Worm (Caenorhabditis elegans) whole organism, L4/young adult: ENCODE results near the gene sri-60.

Experiments used
- W03F9.2 ChIP-seq: fragments of 150-350 bp; optimal IDR thresholded peaks from 2 replicates; lab custom pipeline; 2014; ENCODE audit warnings: missing biosample characterization, missing genetic modification characterization
- dao-5 ChIP-seq: sonication (generic microtip); optimal IDR thresholded peaks from 2 replicates; lab custom pipeline; 2016; ENCODE audit warnings: missing genotype, missing genetic modification characterization, moderate library complexity, missing compliant biosample characterization
- him-1 ChIP-seq: sonication (generic microtip); optimal IDR thresholded peaks from 2 replicates; lab custom pipeline; 2016; ENCODE audit warnings: missing genotype, missing genetic modification reagents, missing genetic modification characterization, missing compliant biosample characterization

Gene sri-60

ce11 chrII:2702757-2703156 is at the start of gene sri-60:
sri-60 (minus strand) TSS chrII:2702857.
- no peak for TF ChIP-seq dao-5
- no peak for TF ChIP-seq W03F9.2 (tag; lab: Kevin White, UChicago)
- no peak for TF ChIP-seq him-1 (tag; lab: Kevin White, UChicago)

ce11 chrII:2751278-2751677 is 48.6 kb upstream of the sri-60 start:
- TF ChIP-seq W03F9.2 (tag; lab: Kevin White, UChicago) (no peak), dao-5 (no peak), him-1 (tag; lab: Kevin White, UChicago) (no peak)

ce11 chrII:2749595-2750048 is 47.0 kb upstream of the sri-60 start, which contains the start of gene F29A7.4:
F29A7.4 (plus strand) TSS chrII:2749998.
- TF ChIP-seq him-1 (tag; lab: Kevin White, UChicago) (no peak), dao-5 (no peak), W03F9.2 (tag; lab: Kevin White, UChicago) (no peak)

- TF ChIP-seq him-1 (tag; lab: Kevin White, UChicago) (peak; percentile 18), dao-5 (no peak)
Measured at ce11 chrII:2747956-2748621, 45.4 kb upstream of the sri-60 start.

- TF ChIP-seq dao-5 = no peak
- TF ChIP-seq him-1 (tag; lab: Kevin White, UChicago) = no peak
- TF ChIP-seq W03F9.2 (tag; lab: Kevin White, UChicago) = no peak
Measured at ce11 chrII:2742251-2742650, 39.6 kb upstream of the sri-60 start, which contains the start of gene T05A8.7. T05A8.7 (minus strand) TSS chrII:2742351.

ce11 chrII:2741405-2741804 is 38.7 kb upstream of the sri-60 start:
- TF ChIP-seq dao-5 (no peak), W03F9.2 (tag; lab: Kevin White, UChicago) (no peak), him-1 (tag; lab: Kevin White, UChicago) (no peak)

- TF ChIP-seq dao-5 (no peak), W03F9.2 (tag; lab: Kevin White, UChicago) (no peak), him-1 (tag; lab: Kevin White, UChicago) (no peak)
Measured at ce11 chrII:2739619-2740018, 37.0 kb upstream of the sri-60 start, which contains the start of gene T05A8.6. T05A8.6 (minus strand) TSS chrII:2739719.

- TF ChIP-seq him-1 (tag; lab: Kevin White, UChicago) (no peak), W03F9.2 (tag; lab: Kevin White, UChicago) (no peak), dao-5 (no peak)
Measured at ce11 chrII:2736938-2737337, 34.3 kb upstream of the sri-60 start.

ce11 chrII:2736156-2736728 is 33.6 kb upstream of the sri-60 start, which contains the start of gene T05A8.8:
T05A8.8 (plus strand) TSS chrII:2736678.
- TF ChIP-seq him-1 (tag; lab: Kevin White, UChicago) = no peak
- no peak for TF ChIP-seq dao-5
- no peak for TF ChIP-seq W03F9.2 (tag; lab: Kevin White, UChicago)

ce11 chrII:2735644-2736043 is 33.0 kb upstream of the sri-60 start:
- TF ChIP-seq dao-5 = no peak
- no peak for TF ChIP-seq W03F9.2 (tag; lab: Kevin White, UChicago)
- no peak for TF ChIP-seq him-1 (tag; lab: Kevin White, UChicago)

- TF ChIP-seq dao-5 = no peak
- TF ChIP-seq him-1 (tag; lab: Kevin White, UChicago) = no peak
- TF ChIP-seq W03F9.2 (tag; lab: Kevin White, UChicago) = no peak
Measured at ce11 chrII:2735192-2735591, 32.5 kb upstream of the sri-60 start, which contains the start of gene wdr-31. wdr-31 (minus strand) TSS chrII:2735292.

- TF ChIP-seq W03F9.2 (tag; lab: Kevin White, UChicago) = no peak
- TF ChIP-seq him-1 (tag; lab: Kevin White, UChicago) = no peak
- TF ChIP-seq dao-5 = no peak
Measured at ce11 chrII:2734735-2735134, 32.1 kb upstream of the sri-60 start.

ce11 chrII:2734266-2734665 is 31.6 kb upstream of the sri-60 start:
- TF ChIP-seq him-1 (tag; lab: Kevin White, UChicago) (no peak), W03F9.2 (tag; lab: Kevin White, UChicago) (no peak), dao-5 (no peak)

- TF ChIP-seq dao-5 = no peak
- no peak for TF ChIP-seq him-1 (tag; lab: Kevin White, UChicago)
- no peak for TF ChIP-seq W03F9.2 (tag; lab: Kevin White, UChicago)
Measured at ce11 chrII:2730647-2731046, 28.0 kb upstream of the sri-60 start.
